Fruit fly (Drosophila melanogaster) whole organism, prepupa: ENCODE measurements around the gene cher.

Source experiments
- CG10631 ChIP-seq: fragments of 200-800 bp; sonication (Bioruptor generic); optimal IDR thresholded peaks from 2 replicates; lab custom pipeline; 2016; ENCODE audit warnings: missing biosample characterization, missing genetic modification characterization
- CG10669 ChIP-seq: fragments of 200-800 bp; sonication (Bioruptor generic); optimal IDR thresholded peaks from 3 replicates; lab custom pipeline; 2018; ENCODE audit warnings: missing biosample characterization, mild to moderate bottlenecking, missing genetic modification characterization, moderate library complexity
- CG11762 ChIP-seq: fragments of 200-800 bp; sonication (Bioruptor generic); optimal IDR thresholded peaks from 3 replicates; lab custom pipeline; 2016; ENCODE audit warnings: missing biosample characterization, missing genetic modification characterization; ENCODE audit not compliant: insufficient read depth
- CG11902 ChIP-seq: fragments of 200-800 bp; sonication (Bioruptor generic); optimal IDR thresholded peaks from 3 replicates; lab custom pipeline; 2016; ENCODE audit warnings: missing biosample characterization, missing genetic modification characterization
- CG1621 ChIP-seq: fragments of 200-800 bp; sonication (Bioruptor generic); optimal IDR thresholded peaks from 3 replicates; lab custom pipeline; 2018; ENCODE audit warnings: missing biosample characterization, mild to moderate bottlenecking, missing genetic modification characterization
- CG16779 ChIP-seq: fragments of 200-800 bp; sonication (Bioruptor generic); optimal IDR thresholded peaks from 3 replicates; lab custom pipeline; 2017; ENCODE audit warnings: missing biosample characterization, mild to moderate bottlenecking, missing genetic modification characterization
- CG3032 ChIP-seq: fragments of 200-800 bp; optimal IDR thresholded peaks from 2 replicates; lab custom pipeline; 2019; ENCODE audit warnings: missing biosample characterization, mild to moderate bottlenecking, missing genetic modification characterization, moderate library complexity
- CG34406 ChIP-seq: fragments of 200-800 bp; sonication (Bioruptor generic); optimal IDR thresholded peaks from 3 replicates; lab custom pipeline; 2016; ENCODE audit warnings: missing biosample characterization, missing genetic modification characterization
- CG3919 ChIP-seq: fragments of 200-800 bp; sonication (Bioruptor generic); optimal IDR thresholded peaks from 3 replicates; lab custom pipeline; 2016; ENCODE audit warnings: missing biosample characterization, missing genetic modification characterization
- CG4318 ChIP-seq: fragments of 200-800 bp; sonication (Bioruptor generic); optimal IDR thresholded peaks from 3 replicates; lab custom pipeline; 2017; ENCODE audit warnings: missing biosample characterization, mild to moderate bottlenecking, missing genetic modification characterization
- CG6163 ChIP-seq: fragments of 200-800 bp; sonication (Bioruptor generic); IDR thresholded peaks from 3 replicates; pipeline ENCODE4 v1.3.6; 2022; ENCODE audit warnings: missing biosample characterization, missing genetic modification characterization
- CG6276 ChIP-seq: fragments of 200-800 bp; sonication (Bioruptor generic); optimal IDR thresholded peaks from 2 replicates; lab custom pipeline; 2017; ENCODE audit warnings: missing biosample characterization, mild to moderate bottlenecking, missing genetic modification characterization
- CG6792 ChIP-seq: fragments of 200-800 bp; sonication (Bioruptor generic); optimal IDR thresholded peaks from 3 replicates; lab custom pipeline; 2016; ENCODE audit warnings: missing biosample characterization, missing genetic modification characterization
- CG6808 ChIP-seq: fragments of 200-800 bp; sonication (Bioruptor generic); optimal IDR thresholded peaks from 3 replicates; lab custom pipeline; 2017; ENCODE audit warnings: missing biosample characterization, missing genetic modification characterization, mild to moderate bottlenecking, moderate library complexity, missing genetic modification reagents
- CG6854 ChIP-seq: fragments of 200-800 bp; sonication (Bioruptor generic); optimal IDR thresholded peaks from 2 replicates; lab custom pipeline; 2017; ENCODE audit warnings: missing biosample characterization, mild to moderate bottlenecking, missing genetic modification characterization
- CG7368 ChIP-seq: fragments of 200-800 bp; sonication (Bioruptor generic); optimal IDR thresholded peaks from 3 replicates; lab custom pipeline; 2016; ENCODE audit warnings: missing biosample characterization, missing genetic modification characterization
- CG8319 ChIP-seq: fragments of 200-800 bp; sonication (Bioruptor generic); optimal IDR thresholded peaks from 3 replicates; lab custom pipeline; 2016; ENCODE audit warnings: missing biosample characterization, missing genetic modification characterization
- CG8632 ChIP-seq: fragments of 200-800 bp; sonication (Bioruptor generic); optimal IDR thresholded peaks from 3 replicates; lab custom pipeline; 2016; ENCODE audit warnings: missing biosample characterization, missing genetic modification characterization
- CG9139 ChIP-seq: fragments of 200-800 bp; sonication (Bioruptor generic); optimal IDR thresholded peaks from 3 replicates; lab custom pipeline; 2017; ENCODE audit warnings: missing biosample characterization, mild to moderate bottlenecking, missing genetic modification characterization
- Eip75B ChIP-seq: fragments of 200-800 bp; sonication (Bioruptor generic); optimal IDR thresholded peaks from 3 replicates; lab custom pipeline; 2016; ENCODE audit warnings: missing biosample characterization, missing genetic modification characterization
- Eip78C ChIP-seq: fragments of 200-800 bp; sonication (Bioruptor generic); peaks from one replicate; lab custom pipeline; 2016; ENCODE audit warnings: missing biosample characterization, missing genetic modification characterization
- Eip93F ChIP-seq: fragments of 200-800 bp; sonication (Bioruptor generic); optimal IDR thresholded peaks from 2 replicates; lab custom pipeline; 2016; ENCODE audit warnings: missing biosample characterization, mild to moderate bottlenecking, missing genetic modification characterization
- Ets21C ChIP-seq: fragments of 200-800 bp; sonication (Bioruptor generic); optimal IDR thresholded peaks from 3 replicates; lab custom pipeline; 2016; ENCODE audit warnings: missing biosample characterization, missing genetic modification characterization
- Gug ChIP-seq: fragments of 200-800 bp; sonication (Bioruptor generic); IDR thresholded peaks from 2 replicates; pipeline ENCODE4 v1.3.6; 2022; ENCODE audit warnings: missing biosample characterization, missing genetic modification characterization
- Hr38 ChIP-seq: sonication (Bioruptor generic); optimal IDR thresholded peaks from 2 replicates; lab custom pipeline; 2016; ENCODE audit warnings: missing biosample characterization, missing genetic modification characterization
- Lpt ChIP-seq: fragments of 200-800 bp; sonication (Bioruptor generic); optimal IDR thresholded peaks from 3 replicates; lab custom pipeline; 2016; ENCODE audit warnings: missing biosample characterization, missing genetic modification characterization
- Met ChIP-seq: fragments of 200-800 bp; sonication (Bioruptor generic); optimal IDR thresholded peaks from 3 replicates; lab custom pipeline; 2016; ENCODE audit warnings: missing biosample characterization, missing genetic modification characterization
- OdsH ChIP-seq: fragments of 200-800 bp; sonication (Bioruptor generic); optimal IDR thresholded peaks from 3 replicates; lab custom pipeline; 2016; ENCODE audit warnings: missing biosample characterization, missing genetic modification characterization
- Smox ChIP-seq: fragments of 200-800 bp; sonication (Bioruptor generic); optimal IDR thresholded peaks from 3 replicates; lab custom pipeline; 2016; ENCODE audit warnings: missing biosample characterization, missing genetic modification characterization
- Sox14 ChIP-seq: fragments of 200-800 bp; sonication (Bioruptor generic); optimal IDR thresholded peaks from 3 replicates; lab custom pipeline; 2016; ENCODE audit warnings: missing biosample characterization, missing genetic modification characterization
- achi ChIP-seq: fragments of 200-800 bp; sonication (Bioruptor generic); optimal IDR thresholded peaks from 3 replicates; lab custom pipeline; 2016; ENCODE audit warnings: missing biosample characterization, missing genetic modification characterization
- acj6 ChIP-seq: fragments of 200-800 bp; sonication (Bioruptor generic); optimal IDR thresholded peaks from 3 replicates; lab custom pipeline; 2016; ENCODE audit warnings: missing biosample characterization, missing genetic modification characterization
- cyc ChIP-seq: fragments of 200-800 bp; sonication (Bioruptor generic); optimal IDR thresholded peaks from 3 replicates; lab custom pipeline; 2016; ENCODE audit warnings: missing biosample characterization, missing genetic modification characterization
- dsx ChIP-seq: fragments of 200-800 bp; optimal IDR thresholded peaks from 3 replicates; lab custom pipeline; 2019; ENCODE audit warnings: missing biosample characterization, mild to moderate bottlenecking, missing genetic modification characterization, moderate library complexity; ENCODE audit not compliant: poor library complexity, severe bottlenecking
- eg ChIP-seq: fragments of 200-800 bp; sonication (Bioruptor generic); IDR thresholded peaks from 3 replicates; pipeline ENCODE4 v1.3.6; 2022; ENCODE audit warnings: missing biosample characterization, missing genetic modification characterization
- esn ChIP-seq: fragments of 200-800 bp; sonication (Bioruptor generic); optimal IDR thresholded peaks from 2 replicates; lab custom pipeline; 2016; ENCODE audit warnings: missing biosample characterization, mild to moderate bottlenecking, missing genetic modification characterization, moderate library complexity
- fd59A ChIP-seq: fragments of 200-800 bp; sonication (Bioruptor generic); optimal IDR thresholded peaks from 2 replicates; lab custom pipeline; 2017; ENCODE audit warnings: missing biosample characterization, mild to moderate bottlenecking, missing genetic modification characterization, missing genetic modification reagents
- fd85E ChIP-seq: fragments of 200-800 bp; sonication (Bioruptor generic); optimal IDR thresholded peaks from 3 replicates; lab custom pipeline; 2016; ENCODE audit warnings: missing biosample characterization, missing genetic modification characterization
- fkh ChIP-seq: fragments of 200-800 bp; sonication (Bioruptor generic); optimal IDR thresholded peaks from 3 replicates; lab custom pipeline; 2017; ENCODE audit warnings: missing biosample characterization, mild to moderate bottlenecking, missing genetic modification characterization, moderate library complexity
- lz ChIP-seq: fragments of 200-800 bp; sonication (Bioruptor generic); optimal IDR thresholded peaks from 3 replicates; lab custom pipeline; 2016; ENCODE audit warnings: missing biosample characterization, missing genetic modification characterization
- net ChIP-seq: fragments of 200-800 bp; sonication (Bioruptor generic); optimal IDR thresholded peaks from 3 replicates; lab custom pipeline; 2016; ENCODE audit warnings: missing biosample characterization, missing genetic modification characterization
- pdm3 ChIP-seq: fragments of 200-800 bp; sonication (Bioruptor generic); optimal IDR thresholded peaks from 3 replicates; lab custom pipeline; 2016; ENCODE audit warnings: missing biosample characterization, missing genetic modification characterization
- salr ChIP-seq, 2 experiments: fragments of 200-800 bp; sonication (Bioruptor generic); optimal IDR thresholded peaks; 3 replicates each; lab custom pipeline; 2016 to 2018; ENCODE audit warnings: missing biosample characterization in 2 of 2, missing genetic modification characterization in 2 of 2, mild to moderate bottlenecking in 1 of 2
- ss ChIP-seq, 2 experiments: fragments of 200-800 bp; sonication (Bioruptor generic); optimal IDR thresholded peaks; 2 replicates in 1 of 2; 3 replicates in 1 of 2; lab custom pipeline; 2017 to 2018; ENCODE audit warnings: mild to moderate bottlenecking in 2 of 2, missing biosample characterization in 2 of 2, missing genetic modification characterization in 2 of 2, moderate library complexity in 1 of 2
- svp ChIP-seq: fragments of 200-800 bp; sonication (Bioruptor generic); peaks from one replicate; lab custom pipeline; 2016; ENCODE audit warnings: missing biosample characterization, missing genetic modification characterization
- topi ChIP-seq: fragments of 200-800 bp; sonication (Bioruptor generic); optimal IDR thresholded peaks from 3 replicates; lab custom pipeline; 2016; ENCODE audit warnings: missing biosample characterization, missing genetic modification characterization
- vri ChIP-seq: fragments of 200-800 bp; sonication (Bioruptor generic); optimal IDR thresholded peaks from 3 replicates; lab custom pipeline; 2016; ENCODE audit warnings: missing biosample characterization, mild to moderate bottlenecking, missing genetic modification characterization

The cher gene

DNA sequence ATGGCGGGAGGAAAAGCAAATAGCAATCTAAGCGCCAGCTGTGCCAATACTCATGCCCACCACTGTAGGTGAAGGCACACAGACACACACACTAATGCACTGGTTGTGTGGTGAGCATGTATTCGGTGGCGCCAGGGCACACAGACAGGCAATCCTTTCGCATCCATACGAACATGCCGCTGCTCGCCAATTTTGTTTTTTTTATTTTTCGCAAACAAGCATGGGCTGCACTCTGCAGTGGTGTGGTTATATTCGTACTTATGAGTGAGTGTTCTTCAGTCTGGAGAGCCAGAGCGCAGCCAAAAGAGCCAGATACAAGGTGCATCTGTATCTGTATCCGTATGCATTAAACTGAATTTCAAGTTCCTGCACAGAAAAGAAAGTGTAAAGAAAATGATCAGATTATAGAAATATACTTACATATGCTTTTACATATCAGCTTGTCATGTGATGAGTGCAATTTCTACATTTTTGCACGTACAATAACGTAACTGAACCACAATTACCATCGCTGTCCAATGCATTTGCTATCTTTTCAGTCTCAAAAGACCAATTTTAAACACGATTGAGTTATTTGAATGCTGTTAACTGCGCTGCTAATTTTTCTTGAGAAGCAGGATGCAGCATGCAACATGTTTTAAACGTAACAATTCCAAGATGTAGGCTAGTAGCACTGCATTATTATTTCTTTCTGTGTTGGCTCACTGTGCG lies 65.9 kb downstream of the cher start (continued):
- peak; percentile 76 for TF ChIP-seq cyc
- peak; percentile 74 to 95 for TF ChIP-seq salr (GFP tag; optimal IDR thresholded peaks at IDR 0.05; lab: Kevin White, UChicago)
- TF ChIP-seq CG3032 (tag; lab: Kevin White, UChicago): peak; percentile 82
- TF ChIP-seq topi (GFP tag; lab: Kevin White, UChicago): peak; percentile 81
- peak; percentile 88 for TF ChIP-seq CG3919
- peak; percentile 69 for TF ChIP-seq dsx (GFP tag; lab: Kevin White, UChicago)
- TF ChIP-seq acj6 (GFP tag; lab: Kevin White, UChicago): peak; percentile 87
- peak; percentile 85 for TF ChIP-seq CG34406 (GFP tag; lab: Kevin White, UChicago)
- TF ChIP-seq Eip75B (GFP tag; lab: Kevin White, UChicago): peak; percentile 85
- TF ChIP-seq CG11762: peak; percentile 83
- TF ChIP-seq CG16779 (tag; lab: Kevin White, UChicago): peak; percentile 75
- TF ChIP-seq Met (GFP tag; lab: Kevin White, UChicago): peak; percentile 67
- peak; percentile 80 for TF ChIP-seq CG11902 (GFP tag; lab: Kevin White, UChicago)
- TF ChIP-seq Lpt: peak; percentile 80
- TF ChIP-seq fd59A (GFP tag; lab: Kevin White, UChicago): peak; percentile 88
- peak; percentile 89 for TF ChIP-seq CG6276 (GFP tag; lab: Kevin White, UChicago)
- TF ChIP-seq CG8319 (GFP tag; lab: Kevin White, UChicago): peak; percentile 83
- TF ChIP-seq fd85E (GFP tag; lab: Kevin White, UChicago): peak; percentile 26

DNA sequence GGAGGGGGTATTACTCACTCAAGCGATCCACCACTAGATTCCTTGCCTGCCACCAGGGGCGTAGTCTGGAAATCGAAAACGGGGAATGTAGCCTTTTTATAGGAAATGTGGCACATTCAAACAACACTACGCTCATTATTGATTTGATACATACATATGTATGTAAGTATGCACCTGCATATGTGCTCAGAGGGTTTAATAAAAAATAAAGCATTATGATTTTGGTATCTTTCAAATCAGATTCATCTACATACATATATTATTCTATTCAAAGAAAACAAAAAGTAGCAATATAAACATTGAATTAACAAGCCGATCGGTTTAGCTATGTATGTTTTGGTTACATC lies 68.3 kb downstream of the cher start:
- TF ChIP-seq achi (GFP tag; lab: Kevin White, UChicago) (peak; percentile 29), CG6854 (GFP tag; lab: Kevin White, UChicago) (no peak), CG6163 (GFP tag; lab: Robert Waterston, UW) (peak; percentile 39; the same call in 1 of the 3 replicates), Sox14 (peak; percentile 46), cyc (peak; percentile 20), svp (GFP tag; lab: Kevin White, UChicago) (peak; percentile 29), OdsH (GFP tag; lab: Kevin White, UChicago) (peak; percentile 53), Lpt (no peak), Eip78C (GFP tag; lab: Kevin White, UChicago) (peak; percentile 89), CG6808 (GFP tag; lab: Kevin White, UChicago) (peak; percentile 59), CG7368 (GFP tag; lab: Kevin White, UChicago) (no peak), Smox (GFP tag; lab: Kevin White, UChicago) (no peak), Gug (GFP tag; lab: Robert Waterston, UW) (no peak), net (GFP tag; lab: Kevin White, UChicago) (no peak), Ets21C (GFP tag; lab: Kevin White, UChicago) (peak; percentile 2), salr (GFP tag; optimal IDR thresholded peaks at IDR 0.05; lab: Kevin White, UChicago) (peak in 1 of 2 experiments; percentile 47), ss (GFP tag; optimal IDR thresholded peaks at IDR 0.05; lab: Kevin White, UChicago) (no peak), CG8632 (GFP tag; lab: Kevin White, UChicago) (no peak), CG16779 (tag; lab: Kevin White, UChicago) (no peak), CG8319 (GFP tag; lab: Kevin White, UChicago) (no peak), CG34406 (GFP tag; lab: Kevin White, UChicago) (peak; percentile 28), eg (GFP tag; lab: Robert Waterston, UW) (peak; percentile 32; the same call in 1 of the 3 replicates), CG1621 (tag; lab: Kevin White, UChicago) (no peak), CG11762 (no peak), topi (GFP tag; lab: Kevin White, UChicago) (peak; percentile 20), vri (GFP tag; lab: Kevin White, UChicago) (no peak), CG4318 (GFP tag; lab: Kevin White, UChicago) (peak; percentile 53), fkh (no peak), Eip93F (no peak), Hr38 (GFP tag; lab: Kevin White, UChicago) (no peak), fd59A (GFP tag; lab: Kevin White, UChicago) (peak; percentile 47), CG10631 (GFP tag; lab: Kevin White, UChicago) (peak; percentile 62), CG6792 (no peak), pdm3 (GFP tag; lab: Kevin White, UChicago) (peak; percentile 52), CG9139 (GFP tag; lab: Kevin White, UChicago) (no peak), acj6 (GFP tag; lab: Kevin White, UChicago) (peak; percentile 35), CG3919 (peak; percentile 55), lz (GFP tag; lab: Kevin White, UChicago) (no peak), CG10669 (GFP tag; lab: Kevin White, UChicago) (peak; percentile 53), Met (GFP tag; lab: Kevin White, UChicago) (peak; percentile 46), fd85E (GFP tag; lab: Kevin White, UChicago) (no peak), esn (GFP tag; lab: Kevin White, UChicago) (no peak)
